Worm (Caenorhabditis elegans): ENCODE data around the gene set-11.

DNA sequence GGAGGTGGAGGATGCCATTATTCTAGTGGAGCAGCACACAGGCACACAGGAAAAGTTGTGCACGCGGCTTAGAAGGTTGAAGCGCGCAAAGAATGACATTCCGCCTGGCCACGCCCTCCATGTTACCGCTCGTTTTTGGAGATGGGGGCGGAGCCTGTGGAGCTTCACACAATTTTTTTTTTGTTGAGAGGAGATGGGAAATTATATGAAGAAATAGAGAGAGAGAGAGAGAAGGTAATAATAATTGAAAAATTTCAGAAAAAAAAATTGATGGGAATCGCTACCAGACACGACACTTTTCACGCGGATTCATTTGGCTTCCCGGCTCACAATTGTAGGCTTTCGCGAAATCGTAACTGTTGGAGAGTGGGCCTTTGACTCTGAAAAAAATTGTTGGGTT lies 25.0 kb upstream of the set-11 start, which contains the start of gene T05A8.3:
- TF ChIP-seq elt-2 (tag; optimal IDR thresholded peaks at IDR 0.05) (no peak), mec-3 (tag; optimal IDR thresholded peaks at IDR 0.05; ENCODE audit: borderline replicate concordance) (no peak), nfya-1 (tag; optimal IDR thresholded peaks at IDR 0.05) (no peak), sdc-2 (tag; optimal IDR thresholded peaks at IDR 0.05) (no peak), unc-42 (tag; optimal IDR thresholded peaks at IDR 0.05) (no peak), pros-1 (tag; optimal IDR thresholded peaks at IDR 0.05) (no peak), pag-3 (tag; optimal IDR thresholded peaks at IDR 0.05; ENCODE audit: borderline replicate concordance) (no peak)
